Worm (Caenorhabditis elegans) whole organism, L3 larva: ENCODE results near the gene mes-2.

Experiments
- R02D3.7 ChIP-seq: fragments of 150-350 bp; optimal IDR thresholded peaks from 2 replicates; lab custom pipeline; 2014; ENCODE audit warnings: missing biosample characterization, missing genetic modification characterization
- ZK546.5 ChIP-seq: sonication (generic microtip); optimal IDR thresholded peaks from 2 replicates; lab custom pipeline; 2017; ENCODE audit warnings: missing biosample characterization, missing genetic modification characterization
- aly-2 ChIP-seq: fragments of 150-350 bp; optimal IDR thresholded peaks from 2 replicates; lab custom pipeline; 2014; ENCODE audit warnings: missing biosample characterization, missing genetic modification characterization
- ama-1 ChIP-seq: fragments of 150-350 bp; optimal IDR thresholded peaks from 2 replicates; lab custom pipeline; 2018
- ceh-16 ChIP-seq: sonication (generic microtip); optimal IDR thresholded peaks from 2 replicates; lab custom pipeline; 2017; ENCODE audit warnings: missing biosample characterization, missing genetic modification characterization
- ceh-28 ChIP-seq: fragments of 150-350 bp; optimal IDR thresholded peaks from 2 replicates; lab custom pipeline; 2014; ENCODE audit warnings: missing biosample characterization, missing genetic modification reagents, missing genetic modification characterization
- ceh-82 ChIP-seq: fragments of 150-350 bp; optimal IDR thresholded peaks from 2 replicates; lab custom pipeline; 2014; ENCODE audit warnings: missing biosample characterization, missing genetic modification characterization
- ceh-9 ChIP-seq: sonication (generic microtip); optimal IDR thresholded peaks from 2 replicates; lab custom pipeline; 2018; ENCODE audit warnings: missing biosample characterization, missing genetic modification characterization
- daf-12 ChIP-seq: fragments of 150-350 bp; optimal IDR thresholded peaks from 2 replicates; lab custom pipeline; 2014; ENCODE audit warnings: missing biosample characterization, missing genetic modification reagents, missing genetic modification characterization
- egl-27 ChIP-seq: sonication (generic microtip); optimal IDR thresholded peaks from 4 replicates; lab custom pipeline; 2017; ENCODE audit warnings: missing biosample characterization, missing genetic modification reagents, missing genetic modification characterization
- egl-5 ChIP-seq: fragments of 150-350 bp; optimal IDR thresholded peaks from 2 replicates; lab custom pipeline; 2017; ENCODE audit warnings: missing biosample characterization, missing genetic modification reagents, missing genetic modification characterization, inconsistent platforms
- elt-1 ChIP-seq: fragments of 150-350 bp; optimal IDR thresholded peaks from 2 replicates; lab custom pipeline; 2014; ENCODE audit warnings: missing biosample characterization, missing genetic modification characterization
- elt-2 ChIP-seq: sonication (generic microtip); optimal IDR thresholded peaks from 2 replicates; lab custom pipeline; 2016; ENCODE audit warnings: missing genetic modification reagents, mild to moderate bottlenecking, missing genetic modification characterization, missing compliant biosample characterization
- elt-3 ChIP-seq, 3 experiments: fragments of 150-350 bp in 1 of 3; sonication (generic microtip) in 2 of 3; optimal IDR thresholded peaks; 2 replicates in 2 of 3; 4 replicates in 1 of 3; lab custom pipeline; 2014 to 2017; ENCODE audit warnings: missing biosample characterization in 3 of 3, missing genetic modification characterization in 3 of 3
- eor-1 ChIP-seq, 2 experiments: fragments of 150-350 bp; optimal IDR thresholded peaks; 2 replicates each; lab custom pipeline; 2014 to 2018; ENCODE audit warnings: missing biosample characterization in 2 of 2, missing genetic modification characterization in 2 of 2
- fkh-2 ChIP-seq: fragments of 150-350 bp; optimal IDR thresholded peaks from 2 replicates; lab custom pipeline; 2014; ENCODE audit warnings: missing biosample characterization, missing genetic modification reagents, missing genetic modification characterization
- fos-1 ChIP-seq: fragments of 150-350 bp; optimal IDR thresholded peaks from 2 replicates; lab custom pipeline; 2014; ENCODE audit warnings: missing biosample characterization, missing genetic modification characterization
- hmg-11 ChIP-seq: sonication (generic microtip); optimal IDR thresholded peaks from 2 replicates; lab custom pipeline; 2016; ENCODE audit warnings: missing genetic modification characterization, missing compliant biosample characterization
- jun-1 ChIP-seq: fragments of 150-350 bp; optimal IDR thresholded peaks from 2 replicates; lab custom pipeline; 2014; ENCODE audit warnings: missing biosample characterization, missing genetic modification reagents, missing genetic modification characterization
- lin-39 ChIP-seq: fragments of 150-350 bp; optimal IDR thresholded peaks from 2 replicates; lab custom pipeline; 2018; ENCODE audit warnings: missing biosample characterization, missing genetic modification reagents, missing genetic modification characterization
- lsy-12 ChIP-seq: sonication (generic microtip); optimal IDR thresholded peaks from 2 replicates; lab custom pipeline; 2016; ENCODE audit warnings: mild to moderate bottlenecking, missing genetic modification characterization, missing compliant biosample characterization
- mdl-1 ChIP-seq: fragments of 150-350 bp; optimal IDR thresholded peaks from 2 replicates; lab custom pipeline; 2014; ENCODE audit warnings: missing biosample characterization, missing genetic modification characterization
- mml-1 ChIP-seq: fragments of 150-350 bp; sonication (generic microtip); optimal IDR thresholded peaks from 3 replicates; lab custom pipeline; 2014; ENCODE audit warnings: missing biosample characterization, missing genetic modification characterization
- nhr-11 ChIP-seq: fragments of 150-350 bp; optimal IDR thresholded peaks from 2 replicates; lab custom pipeline; 2014; ENCODE audit warnings: missing biosample characterization, missing genetic modification characterization
- nhr-23 ChIP-seq: fragments of 150-350 bp; optimal IDR thresholded peaks from 2 replicates; lab custom pipeline; 2014; ENCODE audit warnings: missing biosample characterization, missing genetic modification reagents, missing genetic modification characterization
- nhr-237 ChIP-seq: fragments of 150-350 bp; optimal IDR thresholded peaks from 2 replicates; lab custom pipeline; 2014; ENCODE audit warnings: missing biosample characterization, missing genetic modification characterization
- nhr-25 ChIP-seq: sonication (generic microtip); optimal IDR thresholded peaks from 2 replicates; lab custom pipeline; 2017; ENCODE audit warnings: missing biosample characterization, missing genetic modification characterization
- nhr-28 ChIP-seq: fragments of 150-350 bp; optimal IDR thresholded peaks from 2 replicates; lab custom pipeline; 2014; ENCODE audit warnings: missing biosample characterization, missing genetic modification characterization
- nhr-43 ChIP-seq: sonication (generic microtip); optimal IDR thresholded peaks from 2 replicates; lab custom pipeline; 2016; ENCODE audit warnings: mild to moderate bottlenecking, missing genetic modification characterization, missing compliant biosample characterization; ENCODE audit not compliant: poor library complexity, severe bottlenecking
- nhr-67 ChIP-seq: fragments of 150-350 bp; optimal IDR thresholded peaks from 2 replicates; lab custom pipeline; 2014; ENCODE audit warnings: missing biosample characterization, missing genetic modification characterization
- nhr-77 ChIP-seq: fragments of 150-350 bp; optimal IDR thresholded peaks from 2 replicates; lab custom pipeline; 2014; ENCODE audit warnings: missing biosample characterization, missing genetic modification characterization
- pha-4 ChIP-seq: fragments of 150-350 bp; optimal IDR thresholded peaks from 2 replicates; lab custom pipeline; 2014; ENCODE audit warnings: missing biosample characterization, missing genetic modification reagents, missing genetic modification characterization
- pqm-1 ChIP-seq: fragments of 150-350 bp; optimal IDR thresholded peaks from 2 replicates; lab custom pipeline; 2017; ENCODE audit warnings: missing biosample characterization, missing genetic modification characterization, inconsistent platforms
- skn-1 ChIP-seq: fragments of 150-350 bp; optimal IDR thresholded peaks from 2 replicates; lab custom pipeline; 2014; ENCODE audit warnings: missing biosample characterization, missing genetic modification characterization
- snpc-4 ChIP-seq: fragments of 150-350 bp; optimal IDR thresholded peaks from 2 replicates; lab custom pipeline; 2014; ENCODE audit warnings: missing biosample characterization, missing genetic modification characterization
- unc-39 ChIP-seq: sonication (generic microtip); optimal IDR thresholded peaks from 4 replicates; lab custom pipeline; 2017; ENCODE audit warnings: missing biosample characterization, missing genetic modification characterization
- unc-62 ChIP-seq: fragments of 150-350 bp; sonication (generic microtip); optimal IDR thresholded peaks from 4 replicates; lab custom pipeline; 2014; ENCODE audit warnings: missing biosample characterization, missing genetic modification reagents, missing genetic modification characterization
- zag-1 ChIP-seq: fragments of 150-350 bp; optimal IDR thresholded peaks from 2 replicates; lab custom pipeline; 2014; ENCODE audit warnings: missing biosample characterization, missing genetic modification characterization
- ztf-11 ChIP-seq: fragments of 150-350 bp; optimal IDR thresholded peaks from 2 replicates; lab custom pipeline; 2014; ENCODE audit warnings: missing biosample characterization, missing genetic modification characterization

The mes-2 gene

ce11 chrII:14408312-14408711 is 24.5 kb downstream of the mes-2 start, which contains the start of gene F26H11.4:
F26H11.4 (plus strand) TSS chrII:14408612.
- TF ChIP-seq ceh-9 (tag; lab: Kevin White, UChicago) (no peak), elt-1 (no peak), mml-1 (tag; lab: Kevin White, UChicago) (no peak), elt-3 (tag; optimal IDR thresholded peaks at IDR 0.05; lab: Kevin White, UChicago) (no peak), unc-62 (GFP tag; lab: Kevin White, UChicago) (no peak), nhr-11 (tag; lab: Kevin White, UChicago) (no peak)
- TF ChIP-seq, all 47 proteins: peak for 0

ce11 chrII:14410768-14411167 is 27.0 kb downstream of the mes-2 start, which contains the start of gene dsb-2:
dsb-2 (plus strand) TSS chrII:14411095.
- TF ChIP-seq ceh-16 (tag; lab: Kevin White, UChicago) (no peak), nhr-43 (tag; lab: Kevin White, UChicago) (no peak), nhr-11 (tag; lab: Kevin White, UChicago) (no peak), nhr-67 (tag; lab: Kevin White, UChicago) (no peak), nhr-23 (tag; lab: Kevin White, UChicago) (no peak), unc-62 (GFP tag; lab: Kevin White, UChicago) (no peak), ztf-11 (tag; lab: Kevin White, UChicago) (no peak), ceh-82 (tag; lab: Kevin White, UChicago) (no peak), R02D3.7 (tag; lab: Kevin White, UChicago) (no peak), egl-27 (no peak), unc-39 (tag; lab: Kevin White, UChicago) (no peak), nhr-25 (no peak), elt-3 (tag; optimal IDR thresholded peaks at IDR 0.05; lab: Kevin White, UChicago) (no peak), fos-1 (no peak), nhr-28 (tag; lab: Kevin White, UChicago) (no peak), eor-1 (tag; optimal IDR thresholded peaks at IDR 0.05; lab: Kevin White, UChicago) (no peak), zag-1 (tag; lab: Kevin White, UChicago) (no peak), lin-39 (tag; lab: Kevin White, UChicago) (no peak), hmg-11 (tag; lab: Kevin White, UChicago) (no peak), elt-2 (tag; lab: Kevin White, UChicago) (no peak)
- TF ChIP-seq, all 47 proteins: peak for 0

- TF ChIP-seq snpc-4 (tag; lab: Kevin White, UChicago) = no peak
- no peak for TF ChIP-seq fkh-2 (tag; lab: Kevin White, UChicago)
- TF ChIP-seq mml-1 (tag; lab: Kevin White, UChicago) = no peak
- TF ChIP-seq aly-2 (tag; lab: Kevin White, UChicago) = no peak
- TF ChIP-seq unc-62 (GFP tag; lab: Kevin White, UChicago) = no peak
- no peak for TF ChIP-seq pqm-1 (tag; lab: Kevin White, UChicago)
- TF ChIP-seq elt-2 (tag; lab: Kevin White, UChicago) = no peak
- no peak for TF ChIP-seq pha-4 (tag; lab: Kevin White, UChicago)
- TF ChIP-seq ama-1 (lab: Kevin White, UChicago) = no peak
- no peak for TF ChIP-seq ztf-11 (tag; lab: Kevin White, UChicago)
- no peak for TF ChIP-seq unc-39 (tag; lab: Kevin White, UChicago)
Observed at ce11 chrII:14413035-14413525, 29.3 kb downstream of the mes-2 start, which contains the start of gene exl-1. exl-1 (minus strand) TSS chrII:14413475.

ce11 chrII:14413709-14414108 is 29.9 kb downstream of the mes-2 start:
- TF ChIP-seq ZK546.5 (tag; lab: Kevin White, UChicago) (no peak), unc-62 (GFP tag; lab: Kevin White, UChicago) (no peak), elt-3 (tag; optimal IDR thresholded peaks at IDR 0.05; lab: Kevin White, UChicago) (no peak), skn-1 (tag; lab: Kevin White, UChicago) (no peak), nhr-23 (tag; lab: Kevin White, UChicago) (no peak), jun-1 (tag; lab: Kevin White, UChicago) (no peak), snpc-4 (tag; lab: Kevin White, UChicago) (no peak), lsy-12 (tag; lab: Kevin White, UChicago) (no peak), egl-5 (tag; lab: Kevin White, UChicago) (no peak), daf-12 (tag; lab: Kevin White, UChicago) (no peak), elt-1 (no peak), nhr-77 (no peak), mdl-1 (tag; lab: Kevin White, UChicago) (no peak), nhr-67 (tag; lab: Kevin White, UChicago) (no peak), egl-27 (no peak), ceh-16 (tag; lab: Kevin White, UChicago) (no peak), ceh-28 (tag; lab: Kevin White, UChicago) (no peak), ceh-82 (tag; lab: Kevin White, UChicago) (no peak), nhr-237 (tag; lab: Kevin White, UChicago) (no peak), lin-39 (tag; lab: Kevin White, UChicago) (no peak)
- TF ChIP-seq, all 47 proteins: peak for 0
